Fruit fly (Drosophila melanogaster): ENCODE measurements around the gene CheB38c.

The CheB38c gene

DNA sequence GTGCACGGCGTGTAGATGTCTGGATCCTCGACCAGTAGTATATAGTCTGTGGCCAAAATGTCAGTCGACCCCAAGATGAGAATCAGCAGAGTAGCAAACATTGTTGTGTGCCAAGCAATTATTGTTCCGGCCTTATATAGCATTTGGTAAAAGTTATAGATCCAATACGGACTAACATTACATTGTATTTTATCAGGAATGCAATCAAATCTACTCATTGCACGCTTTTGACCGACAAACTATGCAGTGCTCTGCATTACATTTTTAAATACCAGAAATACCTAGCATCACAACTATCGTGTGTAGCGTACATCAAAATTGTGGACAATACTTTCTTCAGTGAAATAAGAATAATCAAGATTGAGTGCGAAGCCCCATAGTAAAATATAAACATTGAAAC, at the start of gene CheB38c:
CheB38c (minus strand) TSS at position 101 of the 400 bp plus-strand sequence.
- no peak for TF ChIP-seq HLH106 (tag; optimal IDR thresholded peaks at IDR 0.05)
- TF ChIP-seq Myc (optimal IDR thresholded peaks at IDR 0.05): no peak
- TF ChIP-seq dl (GFP tag; optimal IDR thresholded peaks at IDR 0.05; ENCODE audit: insufficient read depth in 1 of 2, partially characterized antibody in 2 of 2): no peak
- no peak for TF ChIP-seq Dfd (GFP tag; optimal IDR thresholded peaks at IDR 0.05)
- TF ChIP-seq CG32264 (GFP tag; optimal IDR thresholded peaks at IDR 0.05): no peak
- no peak for TF ChIP-seq OdsH (GFP tag; optimal IDR thresholded peaks at IDR 0.05)
- no peak for TF ChIP-seq rgr (GFP tag; optimal IDR thresholded peaks at IDR 0.05)
- no peak for TF ChIP-seq Hr78 (GFP tag; optimal IDR thresholded peaks at IDR 0.05)
- no peak for TF ChIP-seq jim (GFP tag; optimal IDR thresholded peaks at IDR 0.05)
- no peak for TF ChIP-seq Vsx2 (GFP tag; optimal IDR thresholded peaks at IDR 0.05; ENCODE audit: partially characterized antibody)
- no peak for TF ChIP-seq Sp1 (GFP tag; optimal IDR thresholded peaks at IDR 0.05)
- no peak for TF ChIP-seq dmrt93B (GFP tag; optimal IDR thresholded peaks at IDR 0.05)

DNA sequence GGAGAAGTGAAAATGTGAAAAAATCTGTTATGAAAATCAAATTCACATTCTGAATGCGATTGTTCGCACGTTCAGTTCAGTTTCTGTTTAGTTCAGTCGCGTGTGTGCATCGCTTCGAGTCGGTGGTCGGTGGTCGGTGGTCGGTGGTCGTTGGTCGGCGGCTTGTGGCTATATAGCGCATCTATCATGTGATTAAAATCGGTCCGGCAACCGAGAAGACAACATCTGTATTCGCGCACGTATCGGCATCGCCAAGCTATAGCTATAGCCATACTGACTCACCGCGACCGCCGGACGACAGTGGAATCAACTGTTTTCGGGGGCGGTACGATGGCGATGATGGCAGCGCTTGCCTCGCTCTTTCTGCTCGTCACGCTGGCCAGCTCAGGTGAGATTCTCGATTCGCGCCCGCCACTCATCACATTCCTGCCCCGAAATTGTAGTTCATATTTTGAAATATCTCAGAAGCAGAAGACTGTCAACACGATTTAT, 49.2 kb upstream of the CheB38c start, which contains the start of gene CG14401:
CG14401 (plus strand) TSS at position 51 of the 492 bp plus-strand sequence.
- TF ChIP-seq Vsx2 (GFP tag; optimal IDR thresholded peaks at IDR 0.05; ENCODE audit: partially characterized antibody): no peak
- no peak for TF ChIP-seq sage (GFP tag; optimal IDR thresholded peaks at IDR 0.05)
- no peak for TF ChIP-seq ey (GFP tag; optimal IDR thresholded peaks at IDR 0.05)
- no peak for TF ChIP-seq Hnf4 (GFP tag; optimal IDR thresholded peaks at IDR 0.05)
- no peak for TF ChIP-seq Rel (GFP tag; optimal IDR thresholded peaks at IDR 0.05)
- no peak for TF ChIP-seq Rel (tag; optimal IDR thresholded peaks at IDR 0.05)
- TF ChIP-seq GATAd (GFP tag; optimal IDR thresholded peaks at IDR 0.05): no peak
- no peak for TF ChIP-seq Myc (optimal IDR thresholded peaks at IDR 0.05)
- no peak for TF ChIP-seq Sp1 (GFP tag; optimal IDR thresholded peaks at IDR 0.05)
- no peak for TF ChIP-seq dmrt93B (GFP tag; optimal IDR thresholded peaks at IDR 0.05)
- TF ChIP-seq OdsH (GFP tag; optimal IDR thresholded peaks at IDR 0.05): no peak
- TF ChIP-seq sv (GFP tag; optimal IDR thresholded peaks at IDR 0.05): no peak
- TF ChIP-seq Hr83 (GFP tag; optimal IDR thresholded peaks at IDR 0.05; ENCODE audit: poor library complexity, severe bottlenecking): no peak
- TF ChIP-seq jim (GFP tag; optimal IDR thresholded peaks at IDR 0.05): no peak

DNA sequence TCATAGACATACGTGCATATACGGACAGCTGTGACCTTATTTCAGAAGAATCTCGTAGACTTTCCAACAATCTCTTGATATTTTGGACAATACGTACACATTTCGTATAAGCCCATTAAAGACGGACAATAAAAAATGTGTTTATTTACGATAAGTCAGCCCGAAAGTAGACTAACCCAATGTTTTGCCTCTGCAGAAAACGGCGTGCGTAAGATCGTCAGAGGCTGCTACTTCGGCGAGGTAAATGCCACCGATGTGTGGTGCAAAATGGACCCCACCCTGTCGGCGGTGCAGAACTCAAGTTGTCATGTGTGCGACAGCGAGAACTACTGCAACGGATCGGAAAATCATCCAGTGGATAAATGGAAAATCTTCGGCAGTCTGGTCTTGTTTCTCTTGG, 48.3 kb upstream of the CheB38c start:
- TF ChIP-seq Myc (optimal IDR thresholded peaks at IDR 0.05) (peak; percentile 30), brk (GFP tag; optimal IDR thresholded peaks at IDR 0.05) (no peak)

DNA sequence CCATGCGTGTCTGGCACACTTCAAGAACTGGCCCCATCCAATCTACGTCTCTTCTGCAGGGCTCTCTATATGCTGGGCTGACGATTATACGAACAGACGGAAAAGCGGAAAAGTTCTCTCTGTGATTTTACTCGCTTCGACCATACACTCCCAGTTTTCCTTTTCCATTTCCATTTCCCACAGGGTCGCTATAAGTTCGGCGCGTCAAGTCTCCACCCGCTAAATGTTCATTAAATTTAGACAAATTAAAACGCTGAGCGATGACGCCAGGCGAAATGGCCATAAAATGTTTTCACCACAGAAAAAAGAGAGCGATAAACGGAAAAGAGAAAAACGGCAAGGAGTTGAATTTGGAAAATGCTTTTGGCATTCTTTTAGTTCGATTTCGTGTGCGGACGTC, 46.7 kb upstream of the CheB38c start, which contains the start of gene CG31675:
CG31675 (plus strand) TSS at position 375 of the 400 bp plus-strand sequence.
- TF ChIP-seq Sp1 (GFP tag; optimal IDR thresholded peaks at IDR 0.05) (no peak), tai (GFP tag; optimal IDR thresholded peaks at IDR 0.05) (no peak), GATAd (GFP tag; optimal IDR thresholded peaks at IDR 0.05) (no peak), fru (GFP tag; optimal IDR thresholded peaks at IDR 0.05) (no peak), dsf (GFP tag; optimal IDR thresholded peaks at IDR 0.05; ENCODE audit: borderline replicate concordance) (no peak), pan (optimal IDR thresholded peaks at IDR 0.05) (no peak), brk (GFP tag; optimal IDR thresholded peaks at IDR 0.05) (no peak), Rel (GFP tag; optimal IDR thresholded peaks at IDR 0.05) (no peak), Rel (tag; optimal IDR thresholded peaks at IDR 0.05) (no peak), CG32264 (GFP tag; optimal IDR thresholded peaks at IDR 0.05) (no peak), N (GFP tag; optimal IDR thresholded peaks at IDR 0.05) (no peak), dmrt93B (GFP tag; optimal IDR thresholded peaks at IDR 0.05) (no peak), h (GFP tag; optimal IDR thresholded peaks at IDR 0.05) (no peak)

DNA sequence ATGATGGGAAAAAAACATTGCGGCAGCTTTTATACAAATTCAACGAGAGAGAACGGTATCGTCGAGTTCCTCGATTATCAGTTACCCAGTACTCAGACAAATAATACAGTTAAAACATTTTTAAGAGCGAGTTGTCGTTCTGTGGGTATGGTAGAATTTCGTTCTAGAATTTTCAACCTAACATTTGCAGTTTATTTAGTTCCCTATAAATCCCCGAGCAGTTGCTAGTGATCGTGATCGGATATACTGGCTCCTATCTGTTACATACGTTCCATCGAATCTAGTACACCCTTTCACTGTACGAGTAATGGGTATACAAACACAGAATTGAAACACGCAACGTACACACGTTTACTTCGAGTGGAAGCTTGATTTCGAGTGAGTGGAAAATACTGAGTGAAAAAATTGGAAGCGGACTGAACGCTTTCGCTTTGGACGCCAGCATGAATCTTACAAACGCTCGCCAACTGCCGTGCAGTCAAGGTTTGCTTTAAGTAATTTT, 44.1 kb upstream of the CheB38c start, which contains the start of gene CG9338:
CG9338 (plus strand) TSS at position 452 of the 502 bp plus-strand sequence.
- TF ChIP-seq brk (GFP tag; optimal IDR thresholded peaks at IDR 0.05) (no peak), Dfd (GFP tag; optimal IDR thresholded peaks at IDR 0.05) (no peak), fru (GFP tag; optimal IDR thresholded peaks at IDR 0.05) (peak; percentile 88), N (GFP tag; optimal IDR thresholded peaks at IDR 0.05) (no peak), Rel (GFP tag; optimal IDR thresholded peaks at IDR 0.05) (no peak), Rel (tag; optimal IDR thresholded peaks at IDR 0.05) (peak; percentile 66), rgr (GFP tag; optimal IDR thresholded peaks at IDR 0.05) (peak; percentile 86), jim (GFP tag; optimal IDR thresholded peaks at IDR 0.05) (no peak), tai (GFP tag; optimal IDR thresholded peaks at IDR 0.05) (peak; percentile 61), dsf (GFP tag; optimal IDR thresholded peaks at IDR 0.05; ENCODE audit: borderline replicate concordance) (no peak), usp (GFP tag; optimal IDR thresholded peaks at IDR 0.05) (no peak), dl (GFP tag; optimal IDR thresholded peaks at IDR 0.05; ENCODE audit: insufficient read depth in 1 of 2, partially characterized antibody in 2 of 2) (no peak), dmrt93B (GFP tag; optimal IDR thresholded peaks at IDR 0.05) (peak; percentile 90), Mio (GFP tag; optimal IDR thresholded peaks at IDR 0.05) (no peak), Hnf4 (GFP tag; optimal IDR thresholded peaks at IDR 0.05) (peak; percentile 37), Dif (GFP tag; optimal IDR thresholded peaks at IDR 0.05; ENCODE audit: partially characterized antibody) (no peak), h (GFP tag; optimal IDR thresholded peaks at IDR 0.05) (peak; percentile 90), HLH106 (tag; optimal IDR thresholded peaks at IDR 0.05) (peak; percentile 94), woc (GFP tag; optimal IDR thresholded peaks at IDR 0.05) (peak; percentile 95), GATAd (GFP tag; optimal IDR thresholded peaks at IDR 0.05) (no peak), Vsx2 (GFP tag; optimal IDR thresholded peaks at IDR 0.05; ENCODE audit: partially characterized antibody) (no peak), pan (optimal IDR thresholded peaks at IDR 0.05) (peak; percentile 88), Hr83 (GFP tag; optimal IDR thresholded peaks at IDR 0.05; ENCODE audit: poor library complexity, severe bottlenecking) (no peak), Myc (optimal IDR thresholded peaks at IDR 0.05) (no peak), Abd-B (GFP tag; optimal IDR thresholded peaks at IDR 0.05) (no peak), CrebA (GFP tag; optimal IDR thresholded peaks at IDR 0.05; ENCODE audit: borderline replicate concordance) (peak; percentile 47), Sp1 (GFP tag; optimal IDR thresholded peaks at IDR 0.05) (peak; percentile 76), CG32264 (GFP tag; optimal IDR thresholded peaks at IDR 0.05) (peak; percentile 36), lola (GFP tag; optimal IDR thresholded peaks at IDR 0.05) (no peak), ey (GFP tag; optimal IDR thresholded peaks at IDR 0.05) (peak; percentile 83), Jra (GFP tag; optimal IDR thresholded peaks at IDR 0.05) (peak; percentile 45), br (GFP tag; optimal IDR thresholded peaks at IDR 0.05) (peak; percentile 88), Hr78 (GFP tag; optimal IDR thresholded peaks at IDR 0.05) (no peak)

Measured in whole organism, wandering third instar larva.